Fruit fly (Drosophila melanogaster) whole organism, embryonic: ENCODE results near the gene Ufsp2.
A peak's percentile ranks its signal among the peaks of the same experiment; 100 is the strongest.

Source experiments
- ATbp ChIP-seq: fragments of 200-800 bp; sonication (Bioruptor generic); optimal IDR thresholded peaks from 2 replicates; lab custom pipeline; 2017; ENCODE audit warnings: missing biosample characterization, mild to moderate bottlenecking, missing genetic modification characterization, missing genetic modification reagents
- Adf1 ChIP-seq: fragments of 200-800 bp; sonication (Bioruptor generic); IDR thresholded peaks from 2 replicates; pipeline ENCODE4 v1.3.6; 2022; ENCODE audit warnings: missing biosample characterization, missing genetic modification characterization
- Atf3 ChIP-seq: fragments of 200-800 bp; sonication (Bioruptor generic); optimal IDR thresholded peaks from 3 replicates; lab custom pipeline; 2016; ENCODE audit warnings: missing biosample characterization, missing genetic modification characterization
- CG11247 ChIP-seq: fragments of 200-800 bp; sonication (Bioruptor generic); IDR thresholded peaks from 2 replicates; pipeline ENCODE4 v1.3.6; 2022; ENCODE audit warnings: missing biosample characterization, missing genetic modification characterization
- CG12942 ChIP-seq: fragments of 200-800 bp; sonication (Bioruptor generic); optimal IDR thresholded peaks from 3 replicates; lab custom pipeline; 2016; ENCODE audit warnings: missing biosample characterization, missing genetic modification characterization
- CG14014 ChIP-seq: fragments of 200-800 bp; sonication (Bioruptor generic); IDR thresholded peaks from 2 replicates; pipeline ENCODE4 v1.3.6; 2022; ENCODE audit warnings: missing biosample characterization, missing genetic modification characterization
- CG14965 ChIP-seq: fragments of 200-800 bp; sonication (Bioruptor generic); optimal IDR thresholded peaks from 2 replicates; lab custom pipeline; 2016; ENCODE audit warnings: missing biosample characterization, missing genetic modification characterization, borderline replicate concordance
- CG17361 ChIP-seq: fragments of 200-800 bp; sonication (Bioruptor generic); IDR thresholded peaks from 3 replicates; pipeline ENCODE4 v1.3.6; 2022; ENCODE audit warnings: missing biosample characterization, missing genetic modification characterization
- CG17829 ChIP-seq: fragments of 200-800 bp; optimal IDR thresholded peaks from 2 replicates; lab custom pipeline; 2019; ENCODE audit warnings: missing biosample characterization, mild to moderate bottlenecking, missing genetic modification characterization, moderate library complexity
- CG1792 ChIP-seq: fragments of 200-800 bp; sonication (Bioruptor generic); optimal IDR thresholded peaks from 2 replicates; lab custom pipeline; 2016; ENCODE audit warnings: missing biosample characterization, missing genetic modification characterization
- CG18262 ChIP-seq: fragments of 200-800 bp; optimal IDR thresholded peaks from 3 replicates; lab custom pipeline; 2019; ENCODE audit warnings: missing biosample characterization, mild to moderate bottlenecking, missing genetic modification characterization, moderate library complexity
- CG2678 ChIP-seq: fragments of 200-800 bp; sonication (Bioruptor generic); optimal IDR thresholded peaks from 3 replicates; lab custom pipeline; 2019; ENCODE audit warnings: missing biosample characterization, mild to moderate bottlenecking, missing genetic modification characterization, moderate library complexity
- CG2889 ChIP-seq: fragments of 200-800 bp; sonication (Bioruptor generic); IDR thresholded peaks from 3 replicates; pipeline ENCODE4 v1.3.6; 2022; ENCODE audit warnings: missing biosample characterization, missing genetic modification characterization
- CG30403 ChIP-seq: fragments of 200-800 bp; sonication (Bioruptor generic); optimal IDR thresholded peaks from 3 replicates; lab custom pipeline; 2016; ENCODE audit warnings: missing biosample characterization, missing genetic modification characterization
- CG3163 ChIP-seq: fragments of 200-800 bp; sonication (Bioruptor generic); optimal IDR thresholded peaks from 3 replicates; lab custom pipeline; 2016; ENCODE audit warnings: missing biosample characterization, missing genetic modification characterization
- CG32767 ChIP-seq: fragments of 200-800 bp; sonication (Bioruptor generic); IDR thresholded peaks from 2 replicates; pipeline ENCODE4 v1.3.6; 2022; ENCODE audit warnings: missing biosample characterization, missing genetic modification characterization
- CG6175 ChIP-seq: fragments of 200-800 bp; sonication (Bioruptor generic); IDR thresholded peaks from 3 replicates; pipeline ENCODE4 v1.3.6; 2022; ENCODE audit warnings: missing biosample characterization, missing genetic modification characterization
- CG6813 ChIP-seq: fragments of 200-800 bp; sonication (Bioruptor generic); optimal IDR thresholded peaks from 2 replicates; lab custom pipeline; 2017; ENCODE audit warnings: missing biosample characterization, missing genetic modification characterization, mild to moderate bottlenecking, moderate library complexity, missing genetic modification reagents
- Dbx ChIP-seq: fragments of 200-800 bp; sonication (Bioruptor generic); IDR thresholded peaks from 3 replicates; pipeline ENCODE4 v1.3.6; 2022; ENCODE audit warnings: missing biosample characterization, missing genetic modification characterization
- Fer1 ChIP-seq: fragments of 200-800 bp; sonication (Bioruptor generic); optimal IDR thresholded peaks from 2 replicates; lab custom pipeline; 2017; ENCODE audit warnings: missing biosample characterization, mild to moderate bottlenecking, missing genetic modification characterization
- Fer2 ChIP-seq: fragments of 200-800 bp; sonication (Bioruptor generic); optimal IDR thresholded peaks from 2 replicates; lab custom pipeline; 2018; ENCODE audit warnings: missing biosample characterization, mild to moderate bottlenecking, missing genetic modification characterization, moderate library complexity
- Hmx ChIP-seq: fragments of 200-800 bp; sonication (Bioruptor generic); optimal IDR thresholded peaks from 2 replicates; lab custom pipeline; 2016; ENCODE audit warnings: missing biosample characterization, missing genetic modification characterization
- Hr3 ChIP-seq: fragments of 200-800 bp; sonication (Bioruptor generic); optimal IDR thresholded peaks from 3 replicates; lab custom pipeline; 2016; ENCODE audit warnings: missing biosample characterization, missing genetic modification characterization
- Hr78 ChIP-seq, 2 experiments: fragments of 200-800 bp in 1 of 2; fragments of >200 bp in 1 of 2; sonication (Bioruptor generic) in 1 of 2; optimal IDR thresholded peaks; 2 replicates each; lab custom pipeline; 2017 to 2019; ENCODE audit warnings: missing biosample characterization in 2 of 2, missing genetic modification characterization in 2 of 2, mild to moderate bottlenecking in 1 of 2, moderate library complexity in 1 of 2
- MBD-R2 ChIP-seq: fragments of 200-800 bp; sonication (Bioruptor generic); IDR thresholded peaks from 2 replicates; pipeline ENCODE4 v1.3.6; 2022; ENCODE audit warnings: missing biosample characterization, missing genetic modification characterization
- Nf-YC ChIP-seq: fragments of 200-800 bp; optimal IDR thresholded peaks from 3 replicates; lab custom pipeline; 2019; ENCODE audit warnings: missing biosample characterization, mild to moderate bottlenecking, missing genetic modification characterization, moderate library complexity
- NfI ChIP-seq: fragments of 200-800 bp; sonication (Bioruptor generic); optimal IDR thresholded peaks from 3 replicates; lab custom pipeline; 2018; ENCODE audit warnings: missing biosample characterization, mild to moderate bottlenecking, missing genetic modification characterization, moderate library complexity
- Ptx1 ChIP-seq: fragments of 200-800 bp; sonication (Bioruptor generic); IDR thresholded peaks from 2 replicates; pipeline ENCODE4 v1.3.6; 2022; ENCODE audit warnings: missing biosample characterization, missing genetic modification characterization
- Scr ChIP-seq: fragments of 200-800 bp; sonication (Bioruptor generic); IDR thresholded peaks from 2 replicates; pipeline ENCODE4 v1.3.6; 2022; ENCODE audit warnings: missing biosample characterization, missing genetic modification characterization; ENCODE audit not compliant: partially characterized antibody
- Sox102F ChIP-seq: fragments of 200-800 bp; sonication (Bioruptor generic); optimal IDR thresholded peaks from 2 replicates; lab custom pipeline; 2018; ENCODE audit warnings: missing biosample characterization, mild to moderate bottlenecking, missing genetic modification characterization, moderate library complexity
- Tbp ChIP-seq: fragments of >200 bp; optimal IDR thresholded peaks from 2 replicates; lab custom pipeline; 2018; ENCODE audit warnings: missing biosample characterization, missing genetic modification characterization
- Trl ChIP-seq, 3 experiments: fragments of >200 bp in 2 of 3; fragments of 200-800 bp in 1 of 3; sonication (Bioruptor generic) in 1 of 3; optimal IDR thresholded peaks; 2 replicates in 1 of 3; 3 replicates in 2 of 3; lab custom pipeline; 2016 to 2017; ENCODE audit warnings: missing biosample characterization in 1 of 3, missing genetic modification characterization in 1 of 3
- aop ChIP-seq: fragments of 200-800 bp; sonication (Bioruptor generic); IDR thresholded peaks from 2 replicates; pipeline ENCODE4 v1.3.6; 2022; ENCODE audit warnings: missing biosample characterization, missing genetic modification characterization
- az2 ChIP-seq: fragments of 200-800 bp; sonication (Bioruptor generic); optimal IDR thresholded peaks from 3 replicates; lab custom pipeline; 2016; ENCODE audit warnings: missing biosample characterization, missing genetic modification characterization
- bowl ChIP-seq: fragments of 200-800 bp; sonication (Bioruptor generic); IDR thresholded peaks from 2 replicates; pipeline ENCODE4 v1.3.6; 2022; ENCODE audit warnings: missing biosample characterization, missing genetic modification characterization
- dati ChIP-seq: fragments of 200-800 bp; sonication (Bioruptor generic); IDR thresholded peaks from 2 replicates; pipeline ENCODE4 v1.3.6; 2022; ENCODE audit warnings: missing biosample characterization, missing genetic modification characterization
- dmrt11E ChIP-seq: fragments of 200-800 bp; sonication (Bioruptor generic); optimal IDR thresholded peaks from 3 replicates; lab custom pipeline; 2018; ENCODE audit warnings: missing biosample characterization, mild to moderate bottlenecking, missing genetic modification characterization, moderate library complexity
- gro ChIP-seq: fragments of 200-800 bp; sonication (Bioruptor generic); optimal IDR thresholded peaks from 2 replicates; lab custom pipeline; 2016; ENCODE audit warnings: missing biosample characterization, missing genetic modification characterization
- her ChIP-seq: fragments of 200-800 bp; sonication (Bioruptor generic); optimal IDR thresholded peaks from 2 replicates; lab custom pipeline; 2016; ENCODE audit warnings: missing biosample characterization, missing genetic modification characterization
- knrl ChIP-seq: fragments of 200-800 bp; sonication (Bioruptor generic); IDR thresholded peaks from 3 replicates; pipeline ENCODE4 v1.3.6; 2022; ENCODE audit warnings: missing biosample characterization, missing genetic modification characterization; ENCODE audit not compliant: partially characterized antibody
- lmd ChIP-seq: fragments of 200-800 bp; sonication (Bioruptor generic); IDR thresholded peaks from 2 replicates; pipeline ENCODE4 v1.3.6; 2022; ENCODE audit warnings: missing biosample characterization, missing genetic modification characterization
- lov ChIP-seq, 2 experiments: fragments of 200-800 bp in 1 of 2; fragments of >200 bp in 1 of 2; sonication (Bioruptor generic) in 1 of 2; IDR thresholded peaks in 1 of 2; optimal IDR thresholded peaks in 1 of 2; 2 replicates in 1 of 2; 3 replicates in 1 of 2; pipeline versions ENCODE4 v1.3.6 to Lab custom; 2017 to 2022; ENCODE audit warnings: missing biosample characterization in 1 of 2, missing genetic modification characterization in 1 of 2
- org-1 ChIP-seq: fragments of 200-800 bp; sonication (Bioruptor generic); optimal IDR thresholded peaks from 2 replicates; lab custom pipeline; 2017; ENCODE audit warnings: missing biosample characterization, missing genetic modification characterization
- run ChIP-seq: fragments of 200-800 bp; sonication (Bioruptor generic); optimal IDR thresholded peaks from 3 replicates; lab custom pipeline; 2018; ENCODE audit warnings: missing biosample characterization, mild to moderate bottlenecking, missing genetic modification characterization
- seq ChIP-seq: fragments of 200-800 bp; sonication (Bioruptor generic); IDR thresholded peaks from 2 replicates; pipeline ENCODE4 v1.3.6; 2022; ENCODE audit warnings: missing biosample characterization, missing genetic modification characterization
- slbo ChIP-seq: fragments of 200-800 bp; sonication (Bioruptor generic); IDR thresholded peaks from 2 replicates; pipeline ENCODE4 v1.3.6; 2022; ENCODE audit warnings: missing biosample characterization, missing genetic modification characterization
- sr ChIP-seq: fragments of 200-800 bp; sonication (Bioruptor generic); IDR thresholded peaks from 3 replicates; pipeline ENCODE4 v1.3.6; 2022; ENCODE audit warnings: missing biosample characterization, missing genetic modification characterization
- ssp ChIP-seq: fragments of 200-800 bp; sonication (Bioruptor generic); IDR thresholded peaks from 2 replicates; pipeline ENCODE4 v1.3.6; 2022; ENCODE audit warnings: missing biosample characterization, missing genetic modification characterization

Ufsp2 gene

DNA sequence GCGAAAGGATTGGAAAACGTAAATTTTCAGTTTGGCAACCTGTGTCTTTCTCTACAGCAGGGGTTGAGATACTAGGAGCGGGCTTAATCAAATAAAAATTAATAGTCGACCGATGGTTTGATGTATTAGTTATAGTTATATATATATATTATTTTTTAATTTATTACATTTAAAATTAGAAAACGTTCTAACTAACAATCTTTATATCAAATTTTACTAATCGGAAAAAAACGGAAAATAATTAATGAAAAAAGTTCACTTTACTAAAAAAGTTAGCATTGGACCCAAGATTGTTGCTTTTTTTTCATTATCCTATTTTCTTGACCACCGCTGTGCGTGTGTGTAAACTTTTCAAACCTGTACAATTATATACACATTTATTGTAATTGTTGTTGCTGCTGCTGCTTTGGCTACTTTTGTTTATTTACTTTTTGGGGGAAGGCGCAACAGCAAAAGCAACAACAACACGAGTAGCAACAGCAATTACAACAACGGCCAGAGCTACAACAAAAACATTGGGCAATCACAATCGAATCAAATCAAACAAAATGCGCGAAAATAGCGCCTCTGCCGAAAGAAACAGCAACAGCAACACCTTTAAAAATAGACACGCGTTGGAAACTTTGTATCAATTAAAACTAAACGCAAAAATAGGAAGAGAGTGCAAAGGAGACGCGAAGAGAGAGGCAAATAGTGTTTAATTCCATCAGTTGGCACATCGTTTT lies 16.3 kb downstream of the Ufsp2 start (continued):
- 0 out of 3 replicates have a peak, but pooled peaks have one; percentile 18 for TF ChIP-seq CG2889 (GFP tag; lab: Robert Waterston, UW)
- TF ChIP-seq MBD-R2: 0 out of 2 replicates have a peak, but pooled peaks have one; percentile 13
- TF ChIP-seq ATbp (GFP tag; lab: Kevin White, UChicago): peak; percentile 41
- TF ChIP-seq dmrt11E (tag; lab: Kevin White, UChicago): peak; percentile 28
- TF ChIP-seq aop (GFP tag; lab: Robert Waterston, UW): no peak
- 0 out of 2 replicates have a peak, but pooled peaks have one; percentile 47 for TF ChIP-seq CG32767 (GFP tag; lab: Robert Waterston, UW)
- peak; percentile 76 for TF ChIP-seq CG17361
- TF ChIP-seq CG11247 (GFP tag; lab: Robert Waterston, UW): no peak
- no peak for TF ChIP-seq CG1792
- no peak for TF ChIP-seq bowl (GFP tag; lab: Robert Waterston, UW)
- peak; percentile 24 for TF ChIP-seq az2 (GFP tag; lab: Kevin White, UChicago)
- TF ChIP-seq ssp (GFP tag; lab: Robert Waterston, UW): no peak
- no peak for TF ChIP-seq sr (GFP tag; lab: Robert Waterston, UW)
- TF ChIP-seq CG17829: peak; percentile 65
- TF ChIP-seq CG2678 (tag; lab: Kevin White, UChicago): peak; percentile 80
- peak; percentile 49 for TF ChIP-seq run (tag; lab: Kevin White, UChicago)
- TF ChIP-seq CG14014: peak; percentile 21; the same call in 1 of the 2 replicates
- peak; percentile 40 for TF ChIP-seq CG6813 (GFP tag; lab: Kevin White, UChicago)
- TF ChIP-seq gro (GFP tag; lab: Kevin White, UChicago): no peak
- no peak for TF ChIP-seq Tbp (GFP tag; lab: Kevin White, UChicago)
- peak; percentile 74 for TF ChIP-seq CG18262
- peak; percentile 69 for TF ChIP-seq Sox102F (GFP tag; lab: Kevin White, UChicago)
- TF ChIP-seq Nf-YC (tag; lab: Kevin White, UChicago): peak; percentile 59
- no peak for TF ChIP-seq knrl (GFP tag; lab: Robert Waterston, UW)
- no peak for TF ChIP-seq Atf3 (GFP tag; lab: Kevin White, UChicago)
- peak; percentile 48; the same call in 1 of the 2 replicates for TF ChIP-seq Ptx1 (GFP tag; lab: Robert Waterston, UW)
- TF ChIP-seq Hr3 (GFP tag; lab: Kevin White, UChicago): peak; percentile 44
- peak; percentile 9 for TF ChIP-seq Fer2 (tag; lab: Kevin White, UChicago)
- no peak for TF ChIP-seq CG6175
- no peak for TF ChIP-seq lov (optimal IDR thresholded peaks at IDR 0.05; lab: Kevin White, UChicago)
- no peak for TF ChIP-seq lov (GFP tag; IDR thresholded peaks at IDR 0.05; lab: Robert Waterston, UW)
- no peak for TF ChIP-seq Hmx
- TF ChIP-seq Adf1 (GFP tag; lab: Robert Waterston, UW): no peak
- no peak for TF ChIP-seq CG3163
- TF ChIP-seq CG12942: no peak
- 0 out of 3 replicates have a peak, but pooled peaks have one; percentile 18 for TF ChIP-seq Dbx (GFP tag; lab: Robert Waterston, UW)
- peak; percentile 21; the same call in 1 of the 2 replicates for TF ChIP-seq lmd (GFP tag; lab: Robert Waterston, UW)
- TF ChIP-seq CG14965 (GFP tag; lab: Kevin White, UChicago): no peak
- TF ChIP-seq NfI: peak; percentile 46
- TF ChIP-seq CG30403: peak; percentile 3
- TF ChIP-seq seq: peak; percentile 32; the same call in 1 of the 2 replicates
- peak; percentile 50; the same call in 1 of the 2 replicates for TF ChIP-seq slbo
- no peak for TF ChIP-seq Trl (optimal IDR thresholded peaks at IDR 0.05; lab: Kevin White, UChicago)
- TF ChIP-seq Trl (GFP tag; optimal IDR thresholded peaks at IDR 0.05; lab: Kevin White, UChicago): no peak
- TF ChIP-seq her (GFP tag; lab: Kevin White, UChicago): no peak
- 0 out of 2 replicates have a peak, but pooled peaks have one; percentile 14 for TF ChIP-seq dati
- TF ChIP-seq Fer1 (GFP tag; lab: Kevin White, UChicago): peak; percentile 62
- TF ChIP-seq org-1 (GFP tag; lab: Kevin White, UChicago): peak; percentile 15
- no peak for TF ChIP-seq Hr78 (GFP tag; optimal IDR thresholded peaks at IDR 0.05; lab: Kevin White, UChicago)
- TF ChIP-seq Scr (GFP tag; lab: Robert Waterston, UW): no peak
